Fruit fly (Drosophila melanogaster) whole organism, prepupa: ENCODE data around the gene CG42579.
"Not testable (repeated sequence)": the region's sequence is repeated elsewhere in the genome, so short reads cannot be mapped to it uniquely, and the experiment has no call there.

Experiments used
- Blimp-1 ChIP-seq: fragments of 200-800 bp; sonication (Bioruptor generic); optimal IDR thresholded peaks from 3 replicates; lab custom pipeline; 2017; ENCODE audit warnings: missing biosample characterization, missing genetic modification characterization, mild to moderate bottlenecking, moderate library complexity, missing genetic modification reagents
- CG10669 ChIP-seq: fragments of 200-800 bp; sonication (Bioruptor generic); optimal IDR thresholded peaks from 3 replicates; lab custom pipeline; 2018; ENCODE audit warnings: missing biosample characterization, mild to moderate bottlenecking, missing genetic modification characterization, moderate library complexity
- CG31627 ChIP-seq: fragments of 200-800 bp; sonication (Bioruptor generic); optimal IDR thresholded peaks from 3 replicates; lab custom pipeline; 2016; ENCODE audit warnings: missing biosample characterization, missing genetic modification characterization
- CG34406 ChIP-seq: fragments of 200-800 bp; sonication (Bioruptor generic); optimal IDR thresholded peaks from 3 replicates; lab custom pipeline; 2016; ENCODE audit warnings: missing biosample characterization, missing genetic modification characterization
- CG3919 ChIP-seq: fragments of 200-800 bp; sonication (Bioruptor generic); optimal IDR thresholded peaks from 3 replicates; lab custom pipeline; 2016; ENCODE audit warnings: missing biosample characterization, missing genetic modification characterization
- CG6163 ChIP-seq: fragments of 200-800 bp; sonication (Bioruptor generic); IDR thresholded peaks from 3 replicates; pipeline ENCODE4 v1.3.6; 2022; ENCODE audit warnings: missing biosample characterization, missing genetic modification characterization
- CG6792 ChIP-seq: fragments of 200-800 bp; sonication (Bioruptor generic); optimal IDR thresholded peaks from 3 replicates; lab custom pipeline; 2016; ENCODE audit warnings: missing biosample characterization, missing genetic modification characterization
- CG6854 ChIP-seq: fragments of 200-800 bp; sonication (Bioruptor generic); optimal IDR thresholded peaks from 2 replicates; lab custom pipeline; 2017; ENCODE audit warnings: missing biosample characterization, mild to moderate bottlenecking, missing genetic modification characterization
- CG7368 ChIP-seq: fragments of 200-800 bp; sonication (Bioruptor generic); optimal IDR thresholded peaks from 3 replicates; lab custom pipeline; 2016; ENCODE audit warnings: missing biosample characterization, missing genetic modification characterization
- CG8119 ChIP-seq: fragments of 200-800 bp; sonication (Bioruptor generic); IDR thresholded peaks from 3 replicates; pipeline ENCODE4 v1.3.6; 2022; ENCODE audit warnings: missing biosample characterization, missing genetic modification characterization
- Eip78C ChIP-seq: fragments of 200-800 bp; sonication (Bioruptor generic); peaks from one replicate; lab custom pipeline; 2016; ENCODE audit warnings: missing biosample characterization, missing genetic modification characterization
- Hr4 ChIP-seq: fragments of 200-800 bp; sonication (Bioruptor generic); optimal IDR thresholded peaks from 3 replicates; lab custom pipeline; 2016; ENCODE audit warnings: missing biosample characterization, missing genetic modification characterization
- Lpt ChIP-seq: fragments of 200-800 bp; sonication (Bioruptor generic); optimal IDR thresholded peaks from 3 replicates; lab custom pipeline; 2016; ENCODE audit warnings: missing biosample characterization, missing genetic modification characterization
- Met ChIP-seq: fragments of 200-800 bp; sonication (Bioruptor generic); optimal IDR thresholded peaks from 3 replicates; lab custom pipeline; 2016; ENCODE audit warnings: missing biosample characterization, missing genetic modification characterization
- OdsH ChIP-seq: fragments of 200-800 bp; sonication (Bioruptor generic); optimal IDR thresholded peaks from 3 replicates; lab custom pipeline; 2016; ENCODE audit warnings: missing biosample characterization, missing genetic modification characterization
- Smox ChIP-seq: fragments of 200-800 bp; sonication (Bioruptor generic); optimal IDR thresholded peaks from 3 replicates; lab custom pipeline; 2016; ENCODE audit warnings: missing biosample characterization, missing genetic modification characterization
- Sox102F ChIP-seq: fragments of 200-800 bp; sonication (Bioruptor generic); optimal IDR thresholded peaks from 2 replicates; lab custom pipeline; 2016; ENCODE audit warnings: missing biosample characterization, mild to moderate bottlenecking, missing genetic modification characterization
- acj6 ChIP-seq: fragments of 200-800 bp; sonication (Bioruptor generic); optimal IDR thresholded peaks from 3 replicates; lab custom pipeline; 2016; ENCODE audit warnings: missing biosample characterization, missing genetic modification characterization
- cyc ChIP-seq: fragments of 200-800 bp; sonication (Bioruptor generic); optimal IDR thresholded peaks from 3 replicates; lab custom pipeline; 2016; ENCODE audit warnings: missing biosample characterization, missing genetic modification characterization
- dac ChIP-seq: fragments of 200-800 bp; sonication (Bioruptor generic); optimal IDR thresholded peaks from 2 replicates; lab custom pipeline; 2017; ENCODE audit warnings: missing biosample characterization, mild to moderate bottlenecking, missing genetic modification characterization
- dsx ChIP-seq: fragments of 200-800 bp; optimal IDR thresholded peaks from 3 replicates; lab custom pipeline; 2019; ENCODE audit warnings: missing biosample characterization, mild to moderate bottlenecking, missing genetic modification characterization, moderate library complexity; ENCODE audit not compliant: poor library complexity, severe bottlenecking
- esn ChIP-seq: fragments of 200-800 bp; sonication (Bioruptor generic); optimal IDR thresholded peaks from 2 replicates; lab custom pipeline; 2016; ENCODE audit warnings: missing biosample characterization, mild to moderate bottlenecking, missing genetic modification characterization, moderate library complexity
- fd59A ChIP-seq: fragments of 200-800 bp; sonication (Bioruptor generic); optimal IDR thresholded peaks from 2 replicates; lab custom pipeline; 2017; ENCODE audit warnings: missing biosample characterization, mild to moderate bottlenecking, missing genetic modification characterization, missing genetic modification reagents
- fd85E ChIP-seq: fragments of 200-800 bp; sonication (Bioruptor generic); optimal IDR thresholded peaks from 3 replicates; lab custom pipeline; 2016; ENCODE audit warnings: missing biosample characterization, missing genetic modification characterization
- lz ChIP-seq: fragments of 200-800 bp; sonication (Bioruptor generic); optimal IDR thresholded peaks from 3 replicates; lab custom pipeline; 2016; ENCODE audit warnings: missing biosample characterization, missing genetic modification characterization
- salr ChIP-seq, 2 experiments: fragments of 200-800 bp; sonication (Bioruptor generic); optimal IDR thresholded peaks; 3 replicates each; lab custom pipeline; 2016 to 2018; ENCODE audit warnings: missing biosample characterization in 2 of 2, missing genetic modification characterization in 2 of 2, mild to moderate bottlenecking in 1 of 2
- ss ChIP-seq, 2 experiments: fragments of 200-800 bp; sonication (Bioruptor generic); optimal IDR thresholded peaks; 2 replicates in 1 of 2; 3 replicates in 1 of 2; lab custom pipeline; 2017 to 2018; ENCODE audit warnings: mild to moderate bottlenecking in 2 of 2, missing biosample characterization in 2 of 2, missing genetic modification characterization in 2 of 2, moderate library complexity in 1 of 2
- svp ChIP-seq: fragments of 200-800 bp; sonication (Bioruptor generic); peaks from one replicate; lab custom pipeline; 2016; ENCODE audit warnings: missing biosample characterization, missing genetic modification characterization
- topi ChIP-seq: fragments of 200-800 bp; sonication (Bioruptor generic); optimal IDR thresholded peaks from 3 replicates; lab custom pipeline; 2016; ENCODE audit warnings: missing biosample characterization, missing genetic modification characterization

Gene CG42579

DNA sequence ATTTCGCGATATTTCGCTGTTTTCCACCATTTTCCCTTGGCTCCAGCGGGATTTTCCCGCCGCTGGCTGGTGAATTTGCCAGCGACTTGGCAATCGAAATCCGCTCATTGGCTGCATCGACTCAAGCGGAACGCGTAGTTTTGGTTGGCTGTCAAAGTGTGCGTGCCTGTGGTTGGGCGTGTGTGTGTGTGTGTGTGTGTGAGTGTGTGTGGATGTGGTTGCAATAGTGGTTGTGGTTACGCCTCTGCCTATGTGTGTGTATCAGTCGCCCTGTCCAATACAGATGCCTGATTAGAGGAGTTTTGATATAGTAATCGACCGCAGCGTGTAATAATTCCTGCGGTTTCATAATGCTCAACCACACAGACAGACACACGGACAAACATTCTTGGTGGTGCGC is 8.7 kb downstream of the CG42579 start:
- TF ChIP-seq fd59A (GFP tag; lab: Kevin White, UChicago) (no peak), Met (GFP tag; lab: Kevin White, UChicago) (no peak), cyc (GFP tag; lab: Kevin White, UChicago) (no peak), CG6792 (GFP tag; lab: Kevin White, UChicago) (no peak), fd85E (GFP tag; lab: Kevin White, UChicago) (no peak), svp (no peak), Hr4 (no peak), CG31627 (no peak), Smox (GFP tag; lab: Kevin White, UChicago) (no peak), salr (GFP tag; optimal IDR thresholded peaks at IDR 0.05; lab: Kevin White, UChicago) (no peak), topi (GFP tag; lab: Kevin White, UChicago) (no peak)

DNA sequence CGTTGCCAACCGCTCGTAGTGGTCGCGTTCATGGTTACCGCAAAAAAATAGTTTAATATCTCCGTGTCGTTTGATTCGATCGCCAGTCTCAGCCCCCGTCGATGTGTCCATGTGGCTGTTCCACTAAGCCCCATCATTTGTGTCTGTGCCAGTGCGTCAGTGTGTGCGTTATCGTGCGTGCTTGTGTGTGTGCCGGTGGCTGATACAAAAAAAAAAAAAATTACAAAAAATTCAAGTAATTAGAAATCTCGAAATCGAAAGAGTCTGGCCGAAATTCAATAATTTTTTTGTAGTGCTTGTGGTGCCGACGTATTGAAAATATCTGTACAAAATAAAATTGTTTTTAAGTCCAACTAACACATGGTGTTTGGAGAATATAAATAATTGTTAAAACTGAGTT is 10.8 kb downstream of the CG42579 start, which contains the start of gene RunxB:
Gene RunxB, plus strand, starts transcription at position 301 of the 400 bp plus-strand sequence.
- no peak for TF ChIP-seq Met (GFP tag; lab: Kevin White, UChicago)
- TF ChIP-seq lz (GFP tag; lab: Kevin White, UChicago): no peak
- no peak for TF ChIP-seq dsx (GFP tag; lab: Kevin White, UChicago)
- TF ChIP-seq acj6: no peak
- TF ChIP-seq Eip78C (GFP tag; lab: Kevin White, UChicago): no peak
- TF ChIP-seq CG10669 (GFP tag; lab: Kevin White, UChicago): no peak
- TF ChIP-seq CG34406 (GFP tag; lab: Kevin White, UChicago): no peak
- no peak for TF ChIP-seq CG8119 (GFP tag; lab: Robert Waterston, UW)

DNA sequence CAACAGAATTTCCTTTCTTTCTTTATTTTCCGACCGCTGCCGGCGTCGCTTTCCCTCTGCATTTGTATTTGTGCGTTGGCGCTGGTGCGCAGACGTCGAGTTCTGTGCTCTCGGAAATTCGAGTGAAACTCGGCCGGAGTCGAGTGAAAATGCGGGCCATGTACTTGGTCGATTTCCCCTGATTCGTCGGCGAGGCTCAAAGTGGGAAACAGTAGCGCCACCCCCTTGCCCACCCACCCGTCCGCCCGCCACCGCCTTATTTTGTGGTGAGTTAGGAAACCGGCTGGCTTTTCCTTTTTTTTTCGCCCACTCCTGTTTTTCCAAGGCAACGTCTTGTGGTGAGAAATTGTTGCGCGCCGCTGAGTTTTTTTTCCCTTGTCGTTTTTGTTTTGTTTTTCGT is 32.2 kb downstream of the CG42579 start:
- TF ChIP-seq fd59A (GFP tag; lab: Kevin White, UChicago) (no peak), CG6854 (GFP tag; lab: Kevin White, UChicago) (no peak), Lpt (GFP tag; lab: Kevin White, UChicago) (no peak), CG3919 (GFP tag; lab: Kevin White, UChicago) (no peak), CG7368 (GFP tag; lab: Kevin White, UChicago) (no peak), Sox102F (GFP tag; lab: Kevin White, UChicago) (no peak), CG6163 (no peak), ss (GFP tag; optimal IDR thresholded peaks at IDR 0.05; lab: Kevin White, UChicago) (no peak), Blimp-1 (GFP tag; lab: Kevin White, UChicago) (no peak)

DNA sequence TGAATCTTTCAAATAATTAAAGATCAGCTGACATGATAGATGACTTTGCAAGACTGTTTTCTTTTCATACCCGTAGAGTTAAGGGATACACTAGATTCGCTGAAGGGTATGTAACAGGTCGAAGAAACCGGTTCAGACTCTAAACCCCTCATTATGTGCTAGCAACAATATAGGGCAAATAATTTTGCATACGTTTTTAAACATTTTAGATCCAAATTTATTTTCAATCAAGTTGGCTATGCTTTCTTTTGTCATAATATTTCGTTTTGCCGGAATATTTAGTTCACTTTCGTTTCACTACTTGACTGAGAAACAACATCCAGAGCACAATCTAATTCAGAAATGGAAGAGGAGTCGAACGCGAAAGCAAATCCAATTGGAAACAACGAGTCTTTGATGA is 46.6 kb downstream of the CG42579 start, which contains the start of gene CG42580:
Gene CG42580, plus strand, starts transcription at position 301 of the 400 bp plus-strand sequence.
- TF ChIP-seq OdsH; dac (GFP tag; lab: Kevin White, UChicago); esn (GFP tag; lab: Kevin White, UChicago): not testable (repeated sequence)
